Worm (Caenorhabditis elegans) whole organism, late embryonic: Measurements from ENCODE around the gene hmg-4.

ENCODE experiments used
- K09A11.1 ChIP-seq: sonication (generic microtip); optimal IDR thresholded peaks from 2 replicates; lab custom pipeline; 2017; ENCODE audit warnings: antibody characterized with exemption, mild to moderate bottlenecking, missing genetic modification characterization, missing compliant biosample characterization; ENCODE audit not compliant: insufficient read depth
- ceh-18 ChIP-seq: sonication (generic microtip); optimal IDR thresholded peaks from 2 replicates; lab custom pipeline; 2016; ENCODE audit warnings: missing genetic modification characterization, missing compliant biosample characterization
- ceh-45 ChIP-seq: fragments of 200-800 bp; sonication (Bioruptor generic); IDR thresholded peaks from 2 replicates; pipeline ENCODE4 v1.3.6; 2022; ENCODE audit warnings: missing genetic modification reagents, missing genetic modification characterization, missing compliant biosample characterization
- fkh-6 ChIP-seq: sonication (generic microtip); optimal IDR thresholded peaks from 2 replicates; lab custom pipeline; 2016; ENCODE audit warnings: missing genetic modification characterization, missing compliant biosample characterization
- madf-2 ChIP-seq: sonication (generic microtip); optimal IDR thresholded peaks from 2 replicates; lab custom pipeline; 2017; ENCODE audit warnings: missing genetic modification characterization, missing compliant biosample characterization
- nhr-11 ChIP-seq: fragments of 150-350 bp; optimal IDR thresholded peaks from 2 replicates; lab custom pipeline; 2014; ENCODE audit warnings: missing biosample characterization, missing genetic modification characterization
- nhr-232 ChIP-seq: sonication (generic microtip); optimal IDR thresholded peaks from 2 replicates; lab custom pipeline; 2016; ENCODE audit warnings: missing genetic modification characterization, missing compliant biosample characterization
- pha-4 ChIP-seq: fragments of 150-350 bp; optimal IDR thresholded peaks from 2 replicates; lab custom pipeline; 2018; ENCODE audit warnings: missing biosample characterization, missing genetic modification reagents, missing genetic modification characterization
- sox-4 ChIP-seq: sonication (generic microtip); optimal IDR thresholded peaks from 2 replicates; lab custom pipeline; 2017; ENCODE audit warnings: mild to moderate bottlenecking, missing genetic modification characterization, inconsistent platforms, missing compliant biosample characterization

DNA sequence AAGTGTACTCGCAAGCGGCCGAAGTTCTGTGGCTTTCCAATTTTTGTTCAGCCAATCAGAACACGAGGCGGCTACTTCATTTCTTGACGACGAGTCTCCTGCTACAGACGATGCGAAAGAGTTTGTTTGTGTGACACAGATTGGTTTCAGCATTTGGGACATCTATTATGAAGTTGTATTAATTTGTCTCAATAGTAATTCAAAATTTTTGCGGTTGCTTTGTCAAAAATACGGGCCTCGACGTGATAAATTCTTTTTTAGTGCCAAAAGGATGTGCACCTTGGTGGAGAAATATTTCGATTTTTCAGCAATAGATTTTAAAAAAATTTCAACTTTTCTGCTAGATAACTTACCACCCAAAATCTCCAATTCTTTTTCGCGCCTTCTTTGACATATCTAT lies 10.8 kb downstream of the hmg-4 start:
- no peak for TF ChIP-seq pha-4 (tag; lab: Kevin White, UChicago)
- TF ChIP-seq fkh-6 (tag; lab: Kevin White, UChicago): no peak
- TF ChIP-seq sox-4 (tag; lab: Kevin White, UChicago): no peak
- TF ChIP-seq nhr-11 (tag; lab: Kevin White, UChicago): no peak
- TF ChIP-seq madf-2 (tag; lab: Kevin White, UChicago): no peak
- no peak for TF ChIP-seq ceh-45 (GFP tag; lab: Robert Waterston, UW)
- no peak for TF ChIP-seq ceh-18 (tag; lab: Kevin White, UChicago)
- no peak for TF ChIP-seq K09A11.1
- no peak for TF ChIP-seq nhr-232 (tag; lab: Kevin White, UChicago)
